Worm (Caenorhabditis elegans) whole organism, L3 larva: Measurements from ENCODE around the gene rpb-6.
A peak's percentile ranks its signal among the peaks of the same experiment; 100 is the strongest.

Experiments used
- R02D3.7 ChIP-seq: fragments of 150-350 bp; optimal IDR thresholded peaks from 2 replicates; lab custom pipeline; 2014; ENCODE audit warnings: missing biosample characterization, missing genetic modification characterization
- ZK546.5 ChIP-seq: sonication (generic microtip); optimal IDR thresholded peaks from 2 replicates; lab custom pipeline; 2017; ENCODE audit warnings: missing biosample characterization, missing genetic modification characterization
- ama-1 ChIP-seq: fragments of 150-350 bp; optimal IDR thresholded peaks from 2 replicates; lab custom pipeline; 2018
- ceh-28 ChIP-seq: fragments of 150-350 bp; optimal IDR thresholded peaks from 2 replicates; lab custom pipeline; 2014; ENCODE audit warnings: missing biosample characterization, missing genetic modification reagents, missing genetic modification characterization
- ceh-9 ChIP-seq: sonication (generic microtip); optimal IDR thresholded peaks from 2 replicates; lab custom pipeline; 2018; ENCODE audit warnings: missing biosample characterization, missing genetic modification characterization
- daf-12 ChIP-seq: fragments of 150-350 bp; optimal IDR thresholded peaks from 2 replicates; lab custom pipeline; 2014; ENCODE audit warnings: missing biosample characterization, missing genetic modification reagents, missing genetic modification characterization
- elt-1 ChIP-seq: fragments of 150-350 bp; optimal IDR thresholded peaks from 2 replicates; lab custom pipeline; 2014; ENCODE audit warnings: missing biosample characterization, missing genetic modification characterization
- elt-2 ChIP-seq: sonication (generic microtip); optimal IDR thresholded peaks from 2 replicates; lab custom pipeline; 2016; ENCODE audit warnings: missing genetic modification reagents, mild to moderate bottlenecking, missing genetic modification characterization, missing compliant biosample characterization
- elt-3 ChIP-seq, 3 experiments: fragments of 150-350 bp in 1 of 3; sonication (generic microtip) in 2 of 3; optimal IDR thresholded peaks; 2 replicates in 2 of 3; 4 replicates in 1 of 3; lab custom pipeline; 2014 to 2017; ENCODE audit warnings: missing biosample characterization in 3 of 3, missing genetic modification characterization in 3 of 3
- eor-1 ChIP-seq, 2 experiments: fragments of 150-350 bp; optimal IDR thresholded peaks; 2 replicates each; lab custom pipeline; 2014 to 2018; ENCODE audit warnings: missing biosample characterization in 2 of 2, missing genetic modification characterization in 2 of 2
- fkh-10 ChIP-seq: sonication (generic microtip); optimal IDR thresholded peaks from 2 replicates; lab custom pipeline; 2017; ENCODE audit warnings: missing biosample characterization, missing genetic modification reagents, missing genetic modification characterization
- fos-1 ChIP-seq: fragments of 150-350 bp; optimal IDR thresholded peaks from 2 replicates; lab custom pipeline; 2014; ENCODE audit warnings: missing biosample characterization, missing genetic modification characterization
- hmg-11 ChIP-seq: sonication (generic microtip); optimal IDR thresholded peaks from 2 replicates; lab custom pipeline; 2016; ENCODE audit warnings: missing genetic modification characterization, missing compliant biosample characterization
- lin-39 ChIP-seq: fragments of 150-350 bp; optimal IDR thresholded peaks from 2 replicates; lab custom pipeline; 2018; ENCODE audit warnings: missing biosample characterization, missing genetic modification reagents, missing genetic modification characterization
- lsy-12 ChIP-seq: sonication (generic microtip); optimal IDR thresholded peaks from 2 replicates; lab custom pipeline; 2016; ENCODE audit warnings: mild to moderate bottlenecking, missing genetic modification characterization, missing compliant biosample characterization
- mdl-1 ChIP-seq: fragments of 150-350 bp; optimal IDR thresholded peaks from 2 replicates; lab custom pipeline; 2014; ENCODE audit warnings: missing biosample characterization, missing genetic modification characterization
- mml-1 ChIP-seq: fragments of 150-350 bp; sonication (generic microtip); optimal IDR thresholded peaks from 3 replicates; lab custom pipeline; 2014; ENCODE audit warnings: missing biosample characterization, missing genetic modification characterization
- nfya-1 ChIP-seq: sonication (generic microtip); optimal IDR thresholded peaks from 2 replicates; lab custom pipeline; 2017; ENCODE audit warnings: missing genetic modification characterization, mild to moderate bottlenecking, missing compliant biosample characterization, antibody characterized with exemption, moderate library complexity; ENCODE audit not compliant: insufficient read depth
- nhr-11 ChIP-seq: fragments of 150-350 bp; optimal IDR thresholded peaks from 2 replicates; lab custom pipeline; 2014; ENCODE audit warnings: missing biosample characterization, missing genetic modification characterization
- nhr-23 ChIP-seq: fragments of 150-350 bp; optimal IDR thresholded peaks from 2 replicates; lab custom pipeline; 2014; ENCODE audit warnings: missing biosample characterization, missing genetic modification reagents, missing genetic modification characterization
- nhr-237 ChIP-seq: fragments of 150-350 bp; optimal IDR thresholded peaks from 2 replicates; lab custom pipeline; 2014; ENCODE audit warnings: missing biosample characterization, missing genetic modification characterization
- nhr-25 ChIP-seq: sonication (generic microtip); optimal IDR thresholded peaks from 2 replicates; lab custom pipeline; 2017; ENCODE audit warnings: missing biosample characterization, missing genetic modification characterization
- nhr-43 ChIP-seq: sonication (generic microtip); optimal IDR thresholded peaks from 2 replicates; lab custom pipeline; 2016; ENCODE audit warnings: mild to moderate bottlenecking, missing genetic modification characterization, missing compliant biosample characterization; ENCODE audit not compliant: poor library complexity, severe bottlenecking
- nhr-76 ChIP-seq: fragments of 150-350 bp; sonication (generic microtip); optimal IDR thresholded peaks from 5 replicates; lab custom pipeline; 2014; ENCODE audit warnings: missing biosample characterization, missing genetic modification characterization
- pha-4 ChIP-seq: fragments of 150-350 bp; optimal IDR thresholded peaks from 2 replicates; lab custom pipeline; 2014; ENCODE audit warnings: missing biosample characterization, missing genetic modification reagents, missing genetic modification characterization
- sea-2 ChIP-seq: fragments of 150-350 bp; sonication (generic microtip); optimal IDR thresholded peaks from 4 replicates; lab custom pipeline; 2014; ENCODE audit warnings: missing biosample characterization, missing genetic modification reagents, missing genetic modification characterization
- skn-1 ChIP-seq: fragments of 150-350 bp; optimal IDR thresholded peaks from 2 replicates; lab custom pipeline; 2014; ENCODE audit warnings: missing biosample characterization, missing genetic modification characterization
- snpc-4 ChIP-seq: fragments of 150-350 bp; optimal IDR thresholded peaks from 2 replicates; lab custom pipeline; 2014; ENCODE audit warnings: missing biosample characterization, missing genetic modification characterization
- tbx-2 ChIP-seq: sonication (generic microtip); optimal IDR thresholded peaks from 2 replicates; lab custom pipeline; 2016; ENCODE audit warnings: mild to moderate bottlenecking, missing genetic modification characterization, missing compliant biosample characterization
- unc-39 ChIP-seq: sonication (generic microtip); optimal IDR thresholded peaks from 4 replicates; lab custom pipeline; 2017; ENCODE audit warnings: missing biosample characterization, missing genetic modification characterization
- unc-62 ChIP-seq: fragments of 150-350 bp; sonication (generic microtip); optimal IDR thresholded peaks from 4 replicates; lab custom pipeline; 2014; ENCODE audit warnings: missing biosample characterization, missing genetic modification reagents, missing genetic modification characterization
- zag-1 ChIP-seq: fragments of 150-350 bp; optimal IDR thresholded peaks from 2 replicates; lab custom pipeline; 2014; ENCODE audit warnings: missing biosample characterization, missing genetic modification characterization
- ztf-11 ChIP-seq: fragments of 150-350 bp; optimal IDR thresholded peaks from 2 replicates; lab custom pipeline; 2014; ENCODE audit warnings: missing biosample characterization, missing genetic modification characterization
- ztf-4 ChIP-seq: fragments of 150-350 bp; optimal IDR thresholded peaks from 2 replicates; lab custom pipeline; 2014; ENCODE audit warnings: missing biosample characterization, missing genetic modification characterization

rpb-6 gene

ce11 chrII:10596462-10596861 lies 17.3 kb downstream of the rpb-6 start, which contains the start of gene C14A4.7:
C14A4.7 (minus strand) TSS chrII:10596562.
- TF ChIP-seq elt-2: peak; percentile 16
- no peak for TF ChIP-seq fkh-10 (GFP tag; lab: Kevin White, UChicago)
- no peak for TF ChIP-seq ceh-28 (tag; lab: Kevin White, UChicago)

ce11 chrII:10598039-10598438 lies 18.9 kb downstream of the rpb-6 start, which contains the start of gene C14A4.8:
C14A4.8 (minus strand) TSS chrII:10598139.
- no peak for TF ChIP-seq mdl-1
- TF ChIP-seq daf-12 (tag; lab: Kevin White, UChicago): no peak
- TF ChIP-seq hmg-11 (tag; lab: Kevin White, UChicago): no peak
- TF ChIP-seq R02D3.7 (tag; lab: Kevin White, UChicago): no peak
- TF ChIP-seq ama-1 (lab: Kevin White, UChicago): no peak
- no peak for TF ChIP-seq nhr-76 (tag; lab: Kevin White, UChicago)
- no peak for TF ChIP-seq mml-1 (tag; lab: Kevin White, UChicago)
- TF ChIP-seq ztf-4 (tag; lab: Kevin White, UChicago): no peak
- TF ChIP-seq elt-3 (tag; optimal IDR thresholded peaks at IDR 0.05; lab: Kevin White, UChicago): no peak
- no peak for TF ChIP-seq ztf-11 (tag; lab: Kevin White, UChicago)
- TF ChIP-seq eor-1 (tag; optimal IDR thresholded peaks at IDR 0.05; lab: Kevin White, UChicago): no peak
- no peak for TF ChIP-seq unc-62 (GFP tag; lab: Kevin White, UChicago)
- no peak for TF ChIP-seq nhr-25
- no peak for TF ChIP-seq snpc-4
- TF ChIP-seq pha-4 (tag; lab: Kevin White, UChicago): no peak
- TF ChIP-seq fos-1 (tag; lab: Kevin White, UChicago): no peak
- no peak for TF ChIP-seq unc-39
- TF ChIP-seq tbx-2 (tag; lab: Kevin White, UChicago): no peak
- TF ChIP-seq sea-2 (GFP tag; lab: Kevin White, UChicago): no peak
- TF ChIP-seq ceh-28 (tag; lab: Kevin White, UChicago): no peak

- peak; percentile 17 for TF ChIP-seq nhr-23 (tag; lab: Kevin White, UChicago)
- no peak for TF ChIP-seq mml-1 (tag; lab: Kevin White, UChicago)
- TF ChIP-seq R02D3.7 (tag; lab: Kevin White, UChicago): no peak
- peak; percentile 11 to 84 (median 62) for TF ChIP-seq elt-3 (tag; optimal IDR thresholded peaks at IDR 0.05; lab: Kevin White, UChicago)
Observed at ce11 chrII:10598970-10599369, 19.8 kb downstream of the rpb-6 start, which contains the start of gene C14A4.9. C14A4.9 (plus strand) TSS chrII:10599337.

- TF ChIP-seq nhr-43: no peak
- no peak for TF ChIP-seq R02D3.7 (tag; lab: Kevin White, UChicago)
- no peak for TF ChIP-seq elt-1 (tag; lab: Kevin White, UChicago)
- no peak for TF ChIP-seq elt-2
- TF ChIP-seq nhr-11 (tag; lab: Kevin White, UChicago): no peak
- TF ChIP-seq nhr-237 (tag; lab: Kevin White, UChicago): no peak
- TF ChIP-seq skn-1 (tag; lab: Kevin White, UChicago): no peak
- no peak for TF ChIP-seq nhr-76 (tag; lab: Kevin White, UChicago)
- no peak for TF ChIP-seq lin-39 (tag; lab: Kevin White, UChicago)
- TF ChIP-seq ceh-9 (tag; lab: Kevin White, UChicago): no peak
- TF ChIP-seq ZK546.5: no peak
- no peak for TF ChIP-seq snpc-4
- no peak for TF ChIP-seq zag-1
- no peak for TF ChIP-seq eor-1 (tag; optimal IDR thresholded peaks at IDR 0.05; lab: Kevin White, UChicago)
Observed at ce11 chrII:10602184-10602583, 23.0 kb downstream of the rpb-6 start, which contains the start of gene srv-2. srv-2 (minus strand) TSS chrII:10602284.

- TF ChIP-seq nfya-1 (peak; percentile 81), mdl-1 (no peak), lsy-12 (tag; lab: Kevin White, UChicago) (no peak), fkh-10 (GFP tag; lab: Kevin White, UChicago) (no peak)
Observed at ce11 chrII:10603560-10603959, 24.4 kb downstream of the rpb-6 start.
